Worm (Caenorhabditis elegans) whole organism, late embryonic: ENCODE data around the gene try-14.

Experiments used
- T23F11.4 ChIP-seq: fragments of 200-800 bp; sonication (Bioruptor generic); optimal IDR thresholded peaks from 2 replicates; lab custom pipeline; 2018; ENCODE audit warnings: mild to moderate bottlenecking, missing genetic modification characterization, missing compliant biosample characterization
- ama-1 ChIP-seq: fragments of 150-350 bp; optimal IDR thresholded peaks from 2 replicates; lab custom pipeline; 2014
- ceh-34 ChIP-seq: sonication (generic microtip); optimal IDR thresholded peaks from 2 replicates; lab custom pipeline; 2016; ENCODE audit warnings: mild to moderate bottlenecking, missing genetic modification characterization, missing compliant biosample characterization
- nhr-11 ChIP-seq: fragments of 150-350 bp; optimal IDR thresholded peaks from 2 replicates; lab custom pipeline; 2014; ENCODE audit warnings: missing biosample characterization, missing genetic modification characterization
- odd-2 ChIP-seq: sonication (generic microtip); optimal IDR thresholded peaks from 2 replicates; lab custom pipeline; 2017; ENCODE audit warnings: antibody characterized with exemption, mild to moderate bottlenecking, missing genetic modification characterization, missing compliant biosample characterization
- rnt-1 ChIP-seq: sonication (generic microtip); optimal IDR thresholded peaks from 2 replicates; lab custom pipeline; 2016; ENCODE audit warnings: missing genetic modification characterization, missing compliant biosample characterization
- sox-2 ChIP-seq: fragments of 200-800 bp; sonication (Bioruptor generic); IDR thresholded peaks from 2 replicates; pipeline ENCODE4 v1.3.6; 2022; ENCODE audit warnings: missing genetic modification reagents, missing genetic modification characterization, missing compliant biosample characterization

DNA sequence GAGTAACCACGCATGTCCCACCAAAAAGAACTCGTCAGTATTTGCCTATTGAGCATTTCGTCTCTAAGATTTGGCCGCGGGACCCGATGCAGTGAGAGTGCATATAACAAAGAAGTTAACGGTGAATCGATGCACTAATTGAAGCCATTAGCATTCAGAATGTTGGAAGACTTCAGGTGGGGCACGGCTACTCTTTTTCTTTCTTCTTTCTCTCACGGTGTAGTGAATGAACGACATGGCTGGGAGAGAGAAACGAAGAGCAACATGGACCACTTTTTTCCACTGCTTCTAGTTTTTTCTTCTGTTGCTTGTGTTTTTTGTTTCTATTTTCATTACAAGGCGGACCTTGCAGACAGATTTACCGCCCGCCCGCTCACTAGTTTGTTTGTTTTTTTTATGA, 45.7 kb upstream of the try-14 start:
- no peak for TF ChIP-seq rnt-1 (tag; lab: Kevin White, UChicago)
- no peak for TF ChIP-seq odd-2 (tag; lab: Kevin White, UChicago)
- TF ChIP-seq T23F11.4 (GFP tag; lab: Kevin White, UChicago) = no peak
- no peak for TF ChIP-seq ama-1 (lab: Kevin White, UChicago)
- TF ChIP-seq sox-2 (GFP tag; lab: Robert Waterston, UW) = no peak
- no peak for TF ChIP-seq ceh-34 (tag; lab: Kevin White, UChicago)
- TF ChIP-seq nhr-11 (tag; lab: Kevin White, UChicago) = no peak
